Worm (Caenorhabditis elegans): ENCODE measurements around the gene Y105C5A.8.
"Not testable (repeated sequence)": the region's sequence is repeated elsewhere in the genome, so short reads cannot be mapped to it uniquely, and the experiment has no call there.

Gene Y105C5A.8

DNA sequence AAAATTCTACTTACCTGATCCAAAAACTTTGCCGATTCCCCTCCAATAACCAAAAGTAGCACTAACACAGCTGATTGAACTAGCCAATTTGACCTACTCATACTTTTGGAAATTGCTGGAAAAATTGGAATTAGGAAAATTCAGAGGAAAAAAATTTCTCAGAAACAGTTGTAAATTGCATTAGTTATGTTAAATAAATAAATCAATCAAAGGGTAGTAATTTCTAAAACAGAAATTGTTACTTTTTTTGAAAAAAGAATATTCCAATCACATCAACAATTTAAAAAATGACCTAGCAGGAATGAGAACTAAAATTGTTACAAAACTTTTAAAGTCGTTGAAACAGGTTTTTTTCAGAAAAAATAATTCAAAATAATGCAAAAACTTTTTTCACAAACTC is at the start of gene Y105C5A.8:
Y105C5A.8 (minus strand) TSS at position 101 of the 400 bp plus-strand sequence.
- TF ChIP-seq ztf-23 (GFP tag; IDR thresholded peaks at IDR 0.05) = no peak
- TF ChIP-seq tab-1 (GFP tag; IDR thresholded peaks at IDR 0.05) = no peak
- TF ChIP-seq ref-1 (GFP tag; conservative IDR thresholded peaks at IDR 0.05) = no peak
- TF ChIP-seq T22C8.4 (GFP tag; IDR thresholded peaks at IDR 0.05) = no peak
- no peak for TF ChIP-seq med-1 (GFP tag; optimal IDR thresholded peaks at IDR 0.05; ENCODE audit: insufficient read depth)
- no peak for TF ChIP-seq klf-2 (GFP tag; conservative IDR thresholded peaks at IDR 0.05)
- TF ChIP-seq cog-1 (tag; optimal IDR thresholded peaks at IDR 0.05) = no peak
- no peak for TF ChIP-seq flt-1 (GFP tag; IDR thresholded peaks at IDR 0.05)
- TF ChIP-seq ztf-29 (GFP tag; IDR thresholded peaks at IDR 0.05) = no peak

DNA sequence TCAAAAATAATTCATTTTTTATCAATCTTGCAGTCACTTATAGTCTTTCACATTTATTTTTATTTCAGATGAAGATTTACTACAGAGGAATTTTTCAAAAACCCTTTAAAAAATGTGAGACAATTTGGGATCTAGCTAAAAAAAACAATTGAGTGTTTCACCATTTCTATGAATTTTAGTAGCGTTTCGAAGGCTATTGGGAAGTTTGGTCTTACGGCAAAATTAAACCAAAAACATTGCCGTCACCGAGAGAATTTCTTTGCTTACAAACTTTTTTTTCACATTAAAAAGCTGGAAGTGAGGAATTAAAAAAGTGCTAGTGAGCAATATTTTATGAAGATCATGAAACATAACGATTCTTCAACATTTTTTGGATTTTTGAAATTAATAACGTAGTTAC is 41.6 kb upstream of the Y105C5A.8 start:
- no peak for TF ChIP-seq med-1 (GFP tag; optimal IDR thresholded peaks at IDR 0.05; ENCODE audit: insufficient read depth)
- no peak for TF ChIP-seq flt-1 (GFP tag; IDR thresholded peaks at IDR 0.05)
- no peak for TF ChIP-seq ref-1 (GFP tag; conservative IDR thresholded peaks at IDR 0.05)
- TF ChIP-seq ztf-29 (GFP tag; IDR thresholded peaks at IDR 0.05) = no peak
- no peak for TF ChIP-seq ztf-23 (GFP tag; IDR thresholded peaks at IDR 0.05)
- TF ChIP-seq tab-1 (GFP tag; IDR thresholded peaks at IDR 0.05) = no peak
- TF ChIP-seq klf-2 (GFP tag; conservative IDR thresholded peaks at IDR 0.05) = no peak
- TF ChIP-seq T22C8.4 (GFP tag; IDR thresholded peaks at IDR 0.05) = no peak
- TF ChIP-seq cog-1 (tag; optimal IDR thresholded peaks at IDR 0.05) = no peak

DNA sequence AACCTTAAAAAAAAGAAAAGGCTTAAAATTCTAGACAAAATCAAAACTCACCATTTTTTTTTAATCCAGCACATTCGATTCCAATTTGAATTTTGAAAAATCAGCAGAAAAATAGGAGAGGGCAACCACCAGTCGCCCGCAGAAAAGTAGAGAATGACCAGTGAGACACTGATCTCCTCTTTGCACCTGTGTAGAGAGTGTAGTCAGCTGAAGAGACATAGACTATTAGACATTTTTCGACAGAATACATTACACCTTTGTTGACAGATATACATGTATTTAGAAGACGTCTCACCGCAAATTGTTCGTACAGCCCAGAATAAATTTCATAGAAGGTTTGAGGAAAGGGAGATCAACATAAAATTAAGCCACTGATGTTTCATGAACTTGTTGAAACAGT is 31.4 kb upstream of the Y105C5A.8 start:
- TF ChIP-seq cog-1 (tag; optimal IDR thresholded peaks at IDR 0.05) = no peak

ce11 chrIV:15646418-15647220 is 29.7 kb upstream of the Y105C5A.8 start, which contains the start of the genes Y105C5A.1268 and Y105C5A.1272:
Gene Y105C5A.1268 (minus strand): TSS chrIV:15646468.
Gene Y105C5A.1272 (plus strand): TSS chrIV:15646992.
- TF ChIP-seq flt-1 (GFP tag; IDR thresholded peaks at IDR 0.05) (peak; percentile 61; the same call in 1 of the 2 replicates), ztf-23 (GFP tag; IDR thresholded peaks at IDR 0.05) (peak; percentile 41; the same call in 1 of the 2 replicates), cog-1 (tag; optimal IDR thresholded peaks at IDR 0.05) (peak; percentile 64)

DNA sequence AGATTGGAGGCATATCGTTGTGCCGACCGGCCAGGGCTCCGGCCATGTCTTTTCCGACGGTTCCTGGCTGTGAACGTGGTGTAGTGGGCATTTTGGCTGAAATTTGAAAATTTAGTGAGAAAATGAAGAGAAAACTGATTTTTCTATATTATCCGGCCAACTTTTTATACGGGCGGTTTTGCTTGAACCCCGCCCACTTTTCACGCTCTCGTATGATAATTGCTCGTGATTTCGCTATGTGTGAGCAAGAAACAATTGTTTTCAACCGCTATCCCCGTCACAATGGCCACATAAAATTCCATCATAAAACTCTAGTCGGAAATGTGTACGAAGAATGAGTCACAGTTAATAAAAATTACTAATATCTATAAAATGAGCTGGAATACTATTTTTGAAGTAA is 24.8 kb upstream of the Y105C5A.8 start, which contains the start of gene Y105C5A.12:
Y105C5A.12 (minus strand) TSS at position 101 of the 400 bp plus-strand sequence.
- TF ChIP-seq ztf-29 (GFP tag; IDR thresholded peaks at IDR 0.05); cog-1 (tag; optimal IDR thresholded peaks at IDR 0.05); T22C8.4 (GFP tag; IDR thresholded peaks at IDR 0.05): not testable (repeated sequence)

DNA sequence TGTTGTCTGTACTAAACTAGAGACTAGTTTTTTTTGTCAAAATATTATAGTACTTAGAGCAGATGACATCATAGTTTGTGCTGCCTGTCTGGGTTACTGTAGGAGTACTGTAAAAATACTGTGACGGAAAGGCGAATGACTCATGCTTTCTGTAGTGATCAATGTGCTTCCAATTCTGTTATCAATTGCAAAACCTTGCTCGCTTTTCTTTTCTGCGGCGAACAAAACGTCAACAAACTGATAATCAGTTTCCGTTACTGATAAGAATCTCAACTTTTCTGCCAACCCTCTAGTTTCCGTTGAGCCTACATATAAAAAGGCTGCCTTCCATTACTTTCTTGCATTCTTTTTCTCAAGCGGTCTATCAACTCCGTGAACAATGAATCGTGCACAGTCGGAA is 24.0 kb upstream of the Y105C5A.8 start, which contains the start of gene Y105C5A.13:
Y105C5A.13 (plus strand) TSS at position 380 of the 400 bp plus-strand sequence.
- no peak for TF ChIP-seq ztf-29 (GFP tag; IDR thresholded peaks at IDR 0.05)
- no peak for TF ChIP-seq cog-1 (tag; optimal IDR thresholded peaks at IDR 0.05)

DNA sequence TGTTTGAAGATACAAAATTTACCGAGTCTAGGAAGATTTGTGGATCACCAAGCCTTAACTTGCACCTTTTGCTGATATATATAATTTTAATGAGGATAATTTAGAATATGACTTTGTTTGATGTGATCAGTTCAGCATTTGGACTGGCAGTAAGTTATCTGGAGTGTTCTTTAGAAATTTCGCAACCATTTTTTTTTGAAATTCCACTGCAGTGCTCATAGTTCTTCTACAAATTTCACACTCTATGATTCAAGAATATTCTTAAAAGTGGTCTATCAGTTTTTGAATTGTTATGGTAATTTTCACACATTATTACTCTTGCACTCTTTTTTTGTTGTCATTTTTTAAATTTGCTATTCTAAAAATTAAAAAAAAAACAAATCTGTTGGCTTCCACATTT is 22.4 kb upstream of the Y105C5A.8 start:
- TF ChIP-seq ztf-23 (GFP tag; IDR thresholded peaks at IDR 0.05) (no peak), cog-1 (tag; optimal IDR thresholded peaks at IDR 0.05) (no peak)

DNA sequence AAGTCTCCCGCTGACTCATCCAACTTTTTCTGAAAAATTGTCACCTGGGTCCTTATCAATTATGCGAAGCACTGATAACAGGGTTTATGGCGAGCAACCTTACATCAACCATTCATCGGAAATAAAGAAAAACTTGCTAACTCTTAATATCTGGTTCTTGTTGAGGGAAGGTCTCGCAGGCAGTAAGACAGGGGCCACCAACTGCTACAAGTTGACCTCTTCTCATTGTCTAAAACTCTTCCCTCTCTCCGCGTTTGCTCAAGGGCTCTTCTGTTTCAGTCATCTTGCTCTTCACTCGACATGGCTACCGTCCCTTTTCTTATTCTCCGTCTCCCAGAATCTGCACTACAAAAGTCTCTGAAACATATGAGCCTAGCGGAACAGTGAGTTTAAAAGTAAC is 18.6 kb upstream of the Y105C5A.8 start, which contains the start of gene Y105C5A.10:
Y105C5A.10 (plus strand) TSS at position 301 of the 400 bp plus-strand sequence.
- not testable (repeated sequence) for TF ChIP-seq klf-2 (GFP tag; conservative IDR thresholded peaks at IDR 0.05); T22C8.4 (GFP tag; IDR thresholded peaks at IDR 0.05); ref-1 (GFP tag; conservative IDR thresholded peaks at IDR 0.05)

ce11 chrIV:15634240-15634789 is 17.4 kb upstream of the Y105C5A.8 start, which contains the start of gene Y105C5A.1274:
Gene Y105C5A.1274 (plus strand): TSS chrIV:15634739.
- TF ChIP-seq T22C8.4, ztf-29, flt-1 (GFP tag; IDR thresholded peaks at IDR 0.05): not testable (repeated sequence)

DNA sequence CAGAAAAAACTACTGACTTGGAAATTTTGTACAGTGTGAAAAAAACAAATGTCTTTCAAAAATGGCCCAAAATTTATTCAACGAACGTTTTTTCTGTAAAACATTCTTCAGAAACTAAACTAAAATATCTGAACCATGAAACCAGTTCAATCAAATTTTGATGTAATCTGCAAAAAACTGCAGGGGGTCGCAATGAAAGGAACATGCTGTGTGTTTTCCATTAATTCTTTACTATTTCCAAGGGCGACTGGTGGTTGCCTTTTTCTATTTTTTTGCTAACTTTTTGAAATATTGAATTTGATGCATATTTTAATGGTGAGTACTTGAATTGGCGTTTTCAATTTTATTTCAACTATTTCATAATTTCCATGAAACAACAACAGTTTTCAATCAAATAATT is 14.3 kb upstream of the Y105C5A.8 start, which contains the start of gene Y105C5A.9:
Y105C5A.9 (plus strand) TSS at position 301 of the 400 bp plus-strand sequence.
- no peak for TF ChIP-seq med-1 (GFP tag; optimal IDR thresholded peaks at IDR 0.05; ENCODE audit: insufficient read depth)
- no peak for TF ChIP-seq ztf-23 (GFP tag; IDR thresholded peaks at IDR 0.05)
- TF ChIP-seq tab-1 (GFP tag; IDR thresholded peaks at IDR 0.05) = no peak
- no peak for TF ChIP-seq ztf-29 (GFP tag; IDR thresholded peaks at IDR 0.05)
- TF ChIP-seq ref-1 (GFP tag; conservative IDR thresholded peaks at IDR 0.05) = no peak
- no peak for TF ChIP-seq T22C8.4 (GFP tag; IDR thresholded peaks at IDR 0.05)
- TF ChIP-seq klf-2 (GFP tag; conservative IDR thresholded peaks at IDR 0.05) = no peak
- TF ChIP-seq flt-1 (GFP tag; IDR thresholded peaks at IDR 0.05) = no peak
- TF ChIP-seq cog-1 (tag; optimal IDR thresholded peaks at IDR 0.05) = no peak

DNA sequence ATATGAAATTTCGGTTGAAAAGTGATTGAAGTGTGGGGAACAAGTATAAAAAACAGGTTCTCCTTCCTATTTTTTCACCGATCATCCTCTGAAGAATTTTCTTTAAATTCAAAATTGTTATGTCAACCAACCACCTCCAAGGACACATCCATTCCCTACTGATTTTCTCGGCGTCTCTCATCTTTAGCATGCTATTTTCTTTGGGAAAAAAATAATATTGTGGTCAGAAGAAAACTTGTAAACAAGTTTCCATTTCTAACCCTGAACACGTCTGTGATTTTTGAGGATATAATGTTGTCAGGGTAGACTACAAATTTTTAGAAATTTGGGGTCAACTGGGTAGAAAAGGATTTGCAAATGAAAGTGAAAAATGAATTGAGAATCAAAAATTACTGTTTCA is 796 bp upstream of the Y105C5A.8 start:
- TF ChIP-seq klf-2 (GFP tag; conservative IDR thresholded peaks at IDR 0.05) (no peak), cog-1 (tag; optimal IDR thresholded peaks at IDR 0.05) (no peak), ztf-23 (GFP tag; IDR thresholded peaks at IDR 0.05) (no peak), med-1 (GFP tag; optimal IDR thresholded peaks at IDR 0.05; ENCODE audit: insufficient read depth) (no peak), ztf-29 (GFP tag; IDR thresholded peaks at IDR 0.05) (no peak), flt-1 (GFP tag; IDR thresholded peaks at IDR 0.05) (no peak), tab-1 (GFP tag; IDR thresholded peaks at IDR 0.05) (no peak), T22C8.4 (GFP tag; IDR thresholded peaks at IDR 0.05) (no peak), ref-1 (GFP tag; conservative IDR thresholded peaks at IDR 0.05) (no peak)
